Fruit fly (Drosophila melanogaster): ENCODE results near the gene Spg7.
A peak's percentile ranks its signal among the peaks of the same experiment; 100 is the strongest.

Gene Spg7

DNA sequence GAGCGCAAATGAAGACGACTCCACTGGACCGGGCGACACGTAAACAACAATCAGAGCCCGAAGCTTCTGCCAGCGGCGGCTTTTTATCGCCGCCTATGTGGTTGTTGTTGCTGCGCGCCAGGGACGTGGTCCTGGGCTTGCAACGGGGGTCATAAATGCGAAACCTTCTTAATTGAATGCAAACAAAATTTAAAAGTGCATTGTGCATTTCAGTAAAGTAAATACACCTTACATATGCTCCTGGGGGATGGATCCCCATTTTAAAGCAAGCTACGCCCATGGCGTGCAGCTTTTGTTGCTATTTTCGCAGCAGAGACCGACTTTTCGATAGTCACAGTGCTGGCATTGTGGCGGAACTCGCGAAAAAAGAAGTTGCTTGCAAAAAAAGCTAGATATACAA is 5.7 kb upstream of the Spg7 start, which contains the start of gene Ugalt (continued):
- TF ChIP-seq Eip74EF (GFP tag; optimal IDR thresholded peaks at IDR 0.05) (peak in 1 of 2 experiments; percentile 100), BtbVII (GFP tag; optimal IDR thresholded peaks at IDR 0.05) (peak; percentile 100), Dref (GFP tag; IDR thresholded peaks at IDR 0.05) (peak; percentile 70), CG18476 (GFP tag; optimal IDR thresholded peaks at IDR 0.05) (peak; percentile 100), Atf-2 (GFP tag; optimal IDR thresholded peaks at IDR 0.05) (peak; percentile 100), gcm2 (GFP tag; optimal IDR thresholded peaks at IDR 0.05) (peak; percentile 100), CG4730 (GFP tag; IDR thresholded peaks at IDR 0.05) (peak; percentile 100), Usf (GFP tag; optimal IDR thresholded peaks at IDR 0.05) (peak; percentile 100), CG14667 (GFP tag; IDR thresholded peaks at IDR 0.05) (peak; percentile 100), CHES-1-like (GFP tag; optimal IDR thresholded peaks at IDR 0.05) (peak; percentile 100), knrl (GFP tag; IDR thresholded peaks at IDR 0.05; ENCODE audit: partially characterized antibody) (0 out of 3 replicates have a peak, but pooled peaks have one; percentile 34), CG7271 (tag; optimal IDR thresholded peaks at IDR 0.05) (peak; percentile 100), CG12769 (tag; optimal IDR thresholded peaks at IDR 0.05) (peak; percentile 100), CG18262 (tag; optimal IDR thresholded peaks at IDR 0.05) (peak; percentile 100), Dad (GFP tag; optimal IDR thresholded peaks at IDR 0.05) (peak; percentile 100), PHDP (tag; optimal IDR thresholded peaks at IDR 0.05) (peak; percentile 100), Taf1 (GFP tag; IDR thresholded peaks at IDR 0.05) (peak; percentile 100), Sox102F (GFP tag; optimal IDR thresholded peaks at IDR 0.05) (peak; percentile 100), CG10565 (GFP tag; optimal IDR thresholded peaks at IDR 0.05) (peak; percentile 100), CG31441 (GFP tag; IDR thresholded peaks at IDR 0.05) (peak; percentile 100), CkIIα-i1 (GFP tag; IDR thresholded peaks at IDR 0.05) (peak; percentile 100), CG3163 (GFP tag; optimal IDR thresholded peaks at IDR 0.05) (peak; percentile 99), CG14014 (GFP tag; IDR thresholded peaks at IDR 0.05) (peak; percentile 100), CG3065 (GFP tag; optimal IDR thresholded peaks at IDR 0.05) (peak; percentile 100), CG10321 (GFP tag; IDR thresholded peaks at IDR 0.05) (peak; percentile 94), jumu (GFP tag; optimal IDR thresholded peaks at IDR 0.05) (peak; percentile 100), stwl (tag; optimal IDR thresholded peaks at IDR 0.05) (peak; percentile 93), chn (GFP tag; optimal IDR thresholded peaks at IDR 0.05) (peak; percentile 100), Nf-YB (GFP tag; optimal IDR thresholded peaks at IDR 0.05) (peak; percentile 94), jing (GFP tag; optimal IDR thresholded peaks at IDR 0.05) (peak; percentile 100), cad (GFP tag; optimal IDR thresholded peaks at IDR 0.05) (no peak), nmo (GFP tag; optimal IDR thresholded peaks at IDR 0.05) (peak; percentile 100), CG17361 (GFP tag; IDR thresholded peaks at IDR 0.05) (peak; percentile 100), CG4707 (GFP tag; optimal IDR thresholded peaks at IDR 0.05) (peak; percentile 99), sd (tag; optimal IDR thresholded peaks at IDR 0.05) (peak; percentile 99), CG33557 (GFP tag; optimal IDR thresholded peaks at IDR 0.05) (peak; percentile 99), abd-A (tag; optimal IDR thresholded peaks at IDR 0.05) (peak; percentile 100), CG8944 (GFP tag; optimal IDR thresholded peaks at IDR 0.05) (peak; percentile 100), ham (GFP tag; IDR thresholded peaks at IDR 0.05) (peak; percentile 100), pfk (GFP tag; optimal IDR thresholded peaks at IDR 0.05) (peak; percentile 89), CG15601 (tag; optimal IDR thresholded peaks at IDR 0.05) (peak; percentile 99), lov (optimal IDR thresholded peaks at IDR 0.05) (no peak), lov (GFP tag; IDR thresholded peaks at IDR 0.05) (peak; percentile 100), CG31365 (tag; optimal IDR thresholded peaks at IDR 0.05) (peak; percentile 97), Chrac-16 (GFP tag; optimal IDR thresholded peaks at IDR 0.05) (peak; percentile 100), CG31224 (GFP tag; IDR thresholded peaks at IDR 0.05) (peak; percentile 100), chm (GFP tag; IDR thresholded peaks at IDR 0.05) (peak; percentile 100), CG2116 (GFP tag; optimal IDR thresholded peaks at IDR 0.05) (peak; percentile 95), CG17568 (GFP tag; optimal IDR thresholded peaks at IDR 0.05) (peak; percentile 100), zfh1 (GFP tag; IDR thresholded peaks at IDR 0.05) (peak; percentile 100), bowl (GFP tag; IDR thresholded peaks at IDR 0.05) (peak; percentile 100)

All from whole organism, embryonic.